Worm (Caenorhabditis elegans) whole organism, L2 larva: ENCODE measurements around the gene ivd-1.

Experiments used
- ama-1 ChIP-seq: fragments of 150-350 bp; optimal IDR thresholded peaks from 2 replicates; lab custom pipeline; 2018; ENCODE audit warnings: inconsistent platforms
- lin-13 ChIP-seq: fragments of 150-350 bp; optimal IDR thresholded peaks from 2 replicates; lab custom pipeline; 2014; ENCODE audit warnings: missing biosample characterization, missing genetic modification reagents, missing genetic modification characterization
- lin-39 ChIP-seq: fragments of 150-350 bp; optimal IDR thresholded peaks from 2 replicates; lab custom pipeline; 2014; ENCODE audit warnings: missing biosample characterization, missing genetic modification reagents, missing genetic modification characterization
- lsy-2 ChIP-seq, 2 experiments: fragments of 150-350 bp in 1 of 2; sonication (generic microtip) in 1 of 2; optimal IDR thresholded peaks; 2 replicates each; lab custom pipeline; 2014 to 2017; ENCODE audit warnings: missing biosample characterization in 2 of 2, missing genetic modification characterization in 2 of 2
- unc-62 ChIP-seq: fragments of 150-350 bp; optimal IDR thresholded peaks from 2 replicates; lab custom pipeline; 2014; ENCODE audit warnings: missing biosample characterization, missing genetic modification reagents, missing genetic modification characterization

DNA sequence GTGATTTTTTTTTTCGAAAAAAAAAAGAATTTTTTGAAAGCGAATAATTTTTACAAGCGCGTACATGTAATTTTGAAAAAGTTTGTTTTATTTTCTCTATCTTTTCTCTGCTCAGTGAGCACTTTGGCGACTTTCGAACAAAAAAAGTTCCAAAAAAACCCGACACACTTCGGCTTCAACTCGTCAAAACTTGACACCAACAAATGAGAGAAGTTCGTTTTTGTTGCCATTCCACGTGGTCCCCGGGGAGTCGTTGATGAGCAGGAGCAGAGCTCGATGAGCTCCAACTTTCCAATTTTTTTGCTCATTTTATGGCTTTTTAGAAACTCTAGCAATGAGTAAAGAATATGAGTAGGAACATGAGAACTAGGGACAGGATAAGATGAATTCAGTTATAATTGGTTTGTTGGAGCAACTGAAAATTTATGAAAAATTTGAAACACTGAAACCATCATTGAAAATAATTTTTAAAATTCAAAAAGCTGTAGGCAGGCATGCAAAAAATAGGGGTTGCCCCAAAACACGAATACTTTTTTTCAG, 21.8 kb upstream of the ivd-1 start:
- no peak for TF ChIP-seq ama-1
- no peak for TF ChIP-seq unc-62 (GFP tag; lab: Kevin White, UChicago)
- no peak for TF ChIP-seq lin-39 (tag; lab: Kevin White, UChicago)
- no peak for TF ChIP-seq lin-13
- TF ChIP-seq lsy-2 (tag; optimal IDR thresholded peaks at IDR 0.05; lab: Kevin White, UChicago), result no peak
